Fruit fly (Drosophila melanogaster) whole organism, embryonic: ENCODE results near the gene Sld5.

ENCODE experiments used
- Adf1 ChIP-seq: fragments of 200-800 bp; sonication (Bioruptor generic); IDR thresholded peaks from 2 replicates; pipeline ENCODE4 v1.3.6; 2022; ENCODE audit warnings: missing biosample characterization, missing genetic modification characterization
- C15 ChIP-seq: fragments of 200-800 bp; sonication (Bioruptor generic); IDR thresholded peaks from 3 replicates; pipeline ENCODE4 v1.3.6; 2022; ENCODE audit warnings: missing biosample characterization, missing genetic modification characterization
- CG10654 ChIP-seq: fragments of 200-800 bp; sonication (Bioruptor generic); optimal IDR thresholded peaks from 2 replicates; lab custom pipeline; 2016; ENCODE audit warnings: missing biosample characterization, missing genetic modification characterization
- CG11093 ChIP-seq: fragments of 200-800 bp; sonication (Bioruptor generic); IDR thresholded peaks from 3 replicates; pipeline ENCODE4 v1.3.6; 2022; ENCODE audit warnings: missing biosample characterization, missing genetic modification characterization
- CG13296 ChIP-seq: fragments of 200-800 bp; sonication (Bioruptor generic); optimal IDR thresholded peaks from 3 replicates; lab custom pipeline; 2018; ENCODE audit warnings: missing biosample characterization, mild to moderate bottlenecking, missing genetic modification characterization
- CG14710 ChIP-seq: fragments of 200-800 bp; sonication (Bioruptor generic); optimal IDR thresholded peaks from 3 replicates; lab custom pipeline; 2019; ENCODE audit warnings: missing biosample characterization, mild to moderate bottlenecking, missing genetic modification characterization, moderate library complexity
- CG16863 ChIP-seq: fragments of 200-800 bp; sonication (Bioruptor generic); optimal IDR thresholded peaks from 3 replicates; lab custom pipeline; 2016; ENCODE audit warnings: missing biosample characterization, missing genetic modification characterization
- CG17912 ChIP-seq: fragments of 200-800 bp; sonication (Bioruptor generic); optimal IDR thresholded peaks from 2 replicates; lab custom pipeline; 2018; ENCODE audit warnings: missing biosample characterization, mild to moderate bottlenecking, missing genetic modification characterization
- CG31388 ChIP-seq: fragments of 200-800 bp; sonication (Bioruptor generic); optimal IDR thresholded peaks from 2 replicates; lab custom pipeline; 2016; ENCODE audit warnings: missing biosample characterization, missing genetic modification characterization
- CG34376 ChIP-seq: fragments of 200-800 bp; sonication (Bioruptor generic); optimal IDR thresholded peaks from 2 replicates; lab custom pipeline; 2018; ENCODE audit warnings: missing biosample characterization, mild to moderate bottlenecking, missing genetic modification characterization
- CG3726 ChIP-seq: fragments of 200-800 bp; sonication (Bioruptor generic); IDR thresholded peaks from 3 replicates; pipeline ENCODE4, ENCODE4 v1.3.6; 2022; ENCODE audit warnings: missing biosample characterization, missing genetic modification characterization
- CG6683 ChIP-seq: fragments of 200-800 bp; sonication (Bioruptor generic); optimal IDR thresholded peaks from 2 replicates; lab custom pipeline; 2017; ENCODE audit warnings: missing biosample characterization, mild to moderate bottlenecking, missing genetic modification characterization, missing genetic modification reagents
- CG6765 ChIP-seq: fragments of 200-800 bp; sonication (Bioruptor generic); optimal IDR thresholded peaks from 3 replicates; lab custom pipeline; 2017; ENCODE audit warnings: missing biosample characterization, mild to moderate bottlenecking, missing genetic modification characterization
- CG6813 ChIP-seq: fragments of 200-800 bp; sonication (Bioruptor generic); optimal IDR thresholded peaks from 2 replicates; lab custom pipeline; 2017; ENCODE audit warnings: missing biosample characterization, missing genetic modification characterization, mild to moderate bottlenecking, moderate library complexity, missing genetic modification reagents
- CG7556 ChIP-seq: fragments of 200-800 bp; sonication (Bioruptor generic); optimal IDR thresholded peaks from 2 replicates; lab custom pipeline; 2017; ENCODE audit warnings: missing biosample characterization, mild to moderate bottlenecking, missing genetic modification characterization
- CG7786 ChIP-seq: fragments of 200-800 bp; sonication (Bioruptor generic); optimal IDR thresholded peaks from 2 replicates; lab custom pipeline; 2016; ENCODE audit warnings: missing biosample characterization, missing genetic modification characterization
- CG7839 ChIP-seq: fragments of 200-800 bp; sonication (Bioruptor generic); optimal IDR thresholded peaks from 3 replicates; lab custom pipeline; 2018; ENCODE audit warnings: missing biosample characterization, mild to moderate bottlenecking, missing genetic modification characterization, moderate library complexity
- CG7928 ChIP-seq: fragments of 200-800 bp; sonication (Bioruptor generic); optimal IDR thresholded peaks from 2 replicates; lab custom pipeline; 2017; ENCODE audit warnings: missing biosample characterization, mild to moderate bottlenecking, missing genetic modification characterization
- CG8089 ChIP-seq: fragments of 200-800 bp; sonication (Bioruptor generic); optimal IDR thresholded peaks from 3 replicates; lab custom pipeline; 2016; ENCODE audit warnings: missing biosample characterization, missing genetic modification characterization
- CG9797 ChIP-seq: fragments of 200-800 bp; sonication (Bioruptor generic); optimal IDR thresholded peaks from 3 replicates; lab custom pipeline; 2018; ENCODE audit warnings: missing biosample characterization, mild to moderate bottlenecking, missing genetic modification characterization
- Dip3 ChIP-seq: fragments of 200-800 bp; sonication (Bioruptor generic); optimal IDR thresholded peaks from 3 replicates; lab custom pipeline; 2016; ENCODE audit warnings: missing biosample characterization, missing genetic modification characterization
- Eip74EF ChIP-seq, 2 experiments: fragments of 200-800 bp in 1 of 2; fragments of >200 bp in 1 of 2; sonication (Bioruptor generic) in 1 of 2; optimal IDR thresholded peaks; 2 replicates each; lab custom pipeline; 2017 to 2019; ENCODE audit warnings: missing biosample characterization in 2 of 2, missing genetic modification characterization in 2 of 2, mild to moderate bottlenecking in 1 of 2, moderate library complexity in 1 of 2
- Hmr ChIP-seq: fragments of 200-800 bp; sonication (Bioruptor generic); optimal IDR thresholded peaks from 3 replicates; lab custom pipeline; 2017; ENCODE audit warnings: mild to moderate bottlenecking, missing biosample characterization, missing genetic modification reagents, missing genetic modification characterization
- Mad ChIP-seq: fragments of 200-800 bp; sonication (Bioruptor generic); optimal IDR thresholded peaks from 2 replicates; lab custom pipeline; 2016; ENCODE audit warnings: missing biosample characterization, missing genetic modification characterization
- Myb ChIP-seq: fragments of 200-800 bp; sonication (Bioruptor generic); optimal IDR thresholded peaks from 2 replicates; lab custom pipeline; 2016; ENCODE audit warnings: missing biosample characterization, missing genetic modification characterization
- NfI ChIP-seq: fragments of 200-800 bp; sonication (Bioruptor generic); optimal IDR thresholded peaks from 3 replicates; lab custom pipeline; 2018; ENCODE audit warnings: missing biosample characterization, mild to moderate bottlenecking, missing genetic modification characterization, moderate library complexity
- Oli ChIP-seq: fragments of 200-800 bp; sonication (Bioruptor generic); optimal IDR thresholded peaks from 2 replicates; lab custom pipeline; 2018; ENCODE audit warnings: missing biosample characterization, mild to moderate bottlenecking, missing genetic modification characterization, moderate library complexity
- PHDP ChIP-seq: fragments of 200-800 bp; sonication (Bioruptor generic); optimal IDR thresholded peaks from 3 replicates; lab custom pipeline; 2018; ENCODE audit warnings: missing biosample characterization, mild to moderate bottlenecking, missing genetic modification characterization, moderate library complexity
- Spps ChIP-seq: fragments of 200-800 bp; sonication (Bioruptor generic); optimal IDR thresholded peaks from 2 replicates; lab custom pipeline; 2018; ENCODE audit warnings: missing biosample characterization, mild to moderate bottlenecking, missing genetic modification characterization
- Stat92E ChIP-seq, 3 experiments: fragments of >200 bp in 2 of 3; fragments of 200-800 bp in 1 of 3; sonication (Bioruptor generic) in 1 of 3; optimal IDR thresholded peaks; 2 replicates each; lab custom pipeline; 2017 to 2019; ENCODE audit warnings: missing biosample characterization in 3 of 3, missing genetic modification characterization in 3 of 3, mild to moderate bottlenecking in 1 of 3, moderate library complexity in 1 of 3
- Trl ChIP-seq, 3 experiments: fragments of >200 bp in 2 of 3; fragments of 200-800 bp in 1 of 3; sonication (Bioruptor generic) in 1 of 3; optimal IDR thresholded peaks; 2 replicates in 1 of 3; 3 replicates in 2 of 3; lab custom pipeline; 2016 to 2017; ENCODE audit warnings: missing biosample characterization in 1 of 3, missing genetic modification characterization in 1 of 3
- aop ChIP-seq: fragments of 200-800 bp; sonication (Bioruptor generic); IDR thresholded peaks from 2 replicates; pipeline ENCODE4 v1.3.6; 2022; ENCODE audit warnings: missing biosample characterization, missing genetic modification characterization
- ash1 ChIP-seq: fragments of 200-800 bp; sonication (Bioruptor generic); optimal IDR thresholded peaks from 2 replicates; lab custom pipeline; 2018; ENCODE audit warnings: missing biosample characterization, mild to moderate bottlenecking, missing genetic modification characterization
- bbx ChIP-seq: fragments of 200-800 bp; sonication (Bioruptor generic); IDR thresholded peaks from 2 replicates; pipeline ENCODE4 v1.3.6; 2022; ENCODE audit warnings: missing biosample characterization, missing genetic modification characterization; ENCODE audit not compliant: partially characterized antibody
- chinmo ChIP-seq: fragments of 200-800 bp; sonication (Bioruptor generic); IDR thresholded peaks from 4 replicates; pipeline ENCODE4 v1.3.6; 2022; ENCODE audit warnings: missing biosample characterization, missing genetic modification characterization; ENCODE audit not compliant: partially characterized antibody
- chn ChIP-seq: fragments of 200-800 bp; sonication (Bioruptor generic); optimal IDR thresholded peaks from 2 replicates; lab custom pipeline; 2016; ENCODE audit warnings: missing biosample characterization, missing genetic modification characterization
- dimm ChIP-seq: fragments of 200-800 bp; sonication (Bioruptor generic); IDR thresholded peaks from 2 replicates; pipeline ENCODE4 v1.3.6; 2022; ENCODE audit warnings: missing biosample characterization, missing genetic modification characterization
- fd102C ChIP-seq: fragments of 200-800 bp; sonication (Bioruptor generic); optimal IDR thresholded peaks from 2 replicates; lab custom pipeline; 2018; ENCODE audit warnings: missing biosample characterization, mild to moderate bottlenecking, missing genetic modification characterization, moderate library complexity
- pzg ChIP-seq: fragments of 200-800 bp; sonication (Bioruptor generic); optimal IDR thresholded peaks from 3 replicates; lab custom pipeline; 2018; ENCODE audit warnings: missing biosample characterization, mild to moderate bottlenecking, missing genetic modification characterization, moderate library complexity
- sens ChIP-seq: fragments of 200-800 bp; sonication (Bioruptor generic); peaks from one replicate; lab custom pipeline; 2016; ENCODE audit warnings: missing biosample characterization, missing genetic modification characterization
- seq ChIP-seq: fragments of 200-800 bp; sonication (Bioruptor generic); IDR thresholded peaks from 2 replicates; pipeline ENCODE4 v1.3.6; 2022; ENCODE audit warnings: missing biosample characterization, missing genetic modification characterization
- sim ChIP-seq: fragments of 200-800 bp; sonication (Bioruptor generic); IDR thresholded peaks from 2 replicates; pipeline ENCODE4 v1.3.6; 2022; ENCODE audit warnings: missing biosample characterization, missing genetic modification characterization
- sima ChIP-seq: fragments of 200-800 bp; sonication (Bioruptor generic); optimal IDR thresholded peaks from 2 replicates; lab custom pipeline; 2016; ENCODE audit warnings: missing biosample characterization, missing genetic modification characterization
- tin ChIP-seq: fragments of 200-800 bp; sonication (Bioruptor generic); optimal IDR thresholded peaks from 3 replicates; lab custom pipeline; 2016; ENCODE audit warnings: missing biosample characterization, missing genetic modification characterization
- tio ChIP-seq: fragments of 200-800 bp; sonication (Bioruptor generic); optimal IDR thresholded peaks from 2 replicates; lab custom pipeline; 2017; ENCODE audit warnings: missing biosample characterization, missing genetic modification characterization, inconsistent platforms
- ttk ChIP-seq: fragments of 200-800 bp; sonication (Bioruptor generic); IDR thresholded peaks from 2 replicates; pipeline ENCODE4 v2.1.2; 2022; ENCODE audit warnings: missing biosample characterization, missing genetic modification characterization
- usp ChIP-seq: fragments of >200 bp; optimal IDR thresholded peaks from 2 replicates; lab custom pipeline; 2017; ENCODE audit warnings: missing biosample characterization, missing genetic modification characterization
- vvl ChIP-seq: fragments of 200-800 bp; sonication (Bioruptor generic); IDR thresholded peaks from 2 replicates; pipeline ENCODE4 v1.3.6; 2022; ENCODE audit warnings: missing biosample characterization, missing genetic modification characterization
- wor ChIP-seq: fragments of 200-800 bp; sonication (Bioruptor generic); IDR thresholded peaks from 2 replicates; pipeline ENCODE4 v1.3.6; 2022; ENCODE audit warnings: missing biosample characterization, missing genetic modification characterization

Sld5 gene

dm6 chr3R:26105924-26106494 lies 49.7 kb upstream of the Sld5 start (continued):
- TF ChIP-seq Spps (tag; lab: Kevin White, UChicago) (no peak), CG3726 (GFP tag; lab: Robert Waterston, UW) (no peak), Mad (no peak), fd102C (GFP tag; lab: Kevin White, UChicago) (no peak), CG7839 (peak; percentile 67), pzg (no peak), CG31388 (GFP tag; lab: Kevin White, UChicago) (no peak), Adf1 (GFP tag; lab: Robert Waterston, UW) (no peak; the same call in 1 of the 2 replicates), Trl (optimal IDR thresholded peaks at IDR 0.05; lab: Kevin White, UChicago) (no peak), Trl (GFP tag; optimal IDR thresholded peaks at IDR 0.05; lab: Kevin White, UChicago) (no peak), CG7556 (GFP tag; lab: Kevin White, UChicago) (peak; percentile 26), sim (GFP tag; lab: Robert Waterston, UW) (no peak), CG13296 (GFP tag; lab: Kevin White, UChicago) (peak; percentile 37), seq (GFP tag; lab: Robert Waterston, UW) (peak; percentile 45; the same call in 1 of the 2 replicates), Oli (tag; lab: Kevin White, UChicago) (peak; percentile 17), usp (GFP tag; lab: Kevin White, UChicago) (no peak), aop (GFP tag; lab: Robert Waterston, UW) (0 out of 2 replicates have a peak, but pooled peaks have one; percentile 16), C15 (GFP tag; lab: Robert Waterston, UW) (no peak), CG14710 (tag; lab: Kevin White, UChicago) (no peak), ash1 (GFP tag; lab: Kevin White, UChicago) (no peak), CG6683 (GFP tag; lab: Kevin White, UChicago) (peak; percentile 49), tin (GFP tag; lab: Kevin White, UChicago) (peak; percentile 8), sima (GFP tag; lab: Kevin White, UChicago) (no peak), Dip3 (GFP tag; lab: Kevin White, UChicago) (no peak), CG6765 (GFP tag; lab: Kevin White, UChicago) (peak; percentile 73), Hmr (peak; percentile 75), Eip74EF (GFP tag; optimal IDR thresholded peaks at IDR 0.05; lab: Kevin White, UChicago) (peak in 1 of 2 experiments; percentile 67), CG10654 (peak; percentile 49), CG6813 (GFP tag; lab: Kevin White, UChicago) (peak; percentile 71), bbx (GFP tag; lab: Robert Waterston, UW) (0 out of 2 replicates have a peak, but pooled peaks have one; percentile 22), PHDP (tag; lab: Kevin White, UChicago) (peak; percentile 52), CG9797 (GFP tag; lab: Kevin White, UChicago) (no peak), CG7786 (GFP tag; lab: Kevin White, UChicago) (no peak), NfI (GFP tag; lab: Kevin White, UChicago) (peak; percentile 45), chinmo (GFP tag; lab: Robert Waterston, UW) (no peak), sens (GFP tag; lab: Kevin White, UChicago) (peak; percentile 30), Myb (GFP tag; lab: Kevin White, UChicago) (no peak), CG34376 (GFP tag; lab: Kevin White, UChicago) (no peak), CG7928 (GFP tag; lab: Kevin White, UChicago) (peak; percentile 40), CG11093 (no peak), ttk (GFP tag; lab: Robert Waterston, UW) (peak; percentile 82), CG16863 (no peak), vvl (peak; percentile 92), Stat92E (GFP tag; optimal IDR thresholded peaks at IDR 0.05; lab: Kevin White, UChicago) (no peak), tio (peak; percentile 48), chn (GFP tag; lab: Kevin White, UChicago) (no peak), CG8089 (no peak), wor (GFP tag; lab: Robert Waterston, UW) (no peak), CG17912 (GFP tag; lab: Kevin White, UChicago) (no peak), dimm (GFP tag; lab: Robert Waterston, UW) (no peak)
